Worm (Caenorhabditis elegans) whole organism, L4/young adult: Measurements from ENCODE around the gene msp-142.

ENCODE experiments used
- W03F9.2 ChIP-seq: fragments of 150-350 bp; optimal IDR thresholded peaks from 2 replicates; lab custom pipeline; 2014; ENCODE audit warnings: missing biosample characterization, missing genetic modification characterization
- dao-5 ChIP-seq: sonication (generic microtip); optimal IDR thresholded peaks from 2 replicates; lab custom pipeline; 2016; ENCODE audit warnings: missing genotype, missing genetic modification characterization, moderate library complexity, missing compliant biosample characterization
- him-1 ChIP-seq: sonication (generic microtip); optimal IDR thresholded peaks from 2 replicates; lab custom pipeline; 2016; ENCODE audit warnings: missing genotype, missing genetic modification reagents, missing genetic modification characterization, missing compliant biosample characterization

ce11 chrII:5827364-5827763 is 29.6 kb downstream of the msp-142 start, which contains the start of gene tbc-2:
- no peak for TF ChIP-seq dao-5 (tag; lab: Kevin White, UChicago)
- TF ChIP-seq him-1, result no peak
- no peak for TF ChIP-seq W03F9.2 (tag; lab: Kevin White, UChicago)
